Worm (Caenorhabditis elegans) whole organism, late embryonic: ENCODE measurements around the gene C05G5.5.

Experiments
- C38D4.7 ChIP-seq: fragments of 200-800 bp; sonication (Bioruptor generic); optimal IDR thresholded peaks from 2 replicates; lab custom pipeline; 2018; ENCODE audit warnings: mild to moderate bottlenecking, missing genetic modification characterization, moderate library complexity, missing compliant biosample characterization
- K02D7.2 ChIP-seq: sonication (generic microtip); optimal IDR thresholded peaks from 2 replicates; lab custom pipeline; 2017; ENCODE audit warnings: mild to moderate bottlenecking, missing genetic modification characterization, missing compliant biosample characterization
- K09A11.1 ChIP-seq: sonication (generic microtip); optimal IDR thresholded peaks from 2 replicates; lab custom pipeline; 2017; ENCODE audit warnings: antibody characterized with exemption, mild to moderate bottlenecking, missing genetic modification characterization, missing compliant biosample characterization; ENCODE audit not compliant: insufficient read depth
- T23F11.4 ChIP-seq: fragments of 200-800 bp; sonication (Bioruptor generic); optimal IDR thresholded peaks from 2 replicates; lab custom pipeline; 2018; ENCODE audit warnings: mild to moderate bottlenecking, missing genetic modification characterization, missing compliant biosample characterization
- Y22D7AL.16 ChIP-seq: sonication (generic microtip); optimal IDR thresholded peaks from 2 replicates; lab custom pipeline; 2016; ENCODE audit warnings: missing genetic modification characterization, missing compliant biosample characterization
- ahr-1 ChIP-seq: sonication (generic microtip); optimal IDR thresholded peaks from 2 replicates; lab custom pipeline; 2016; ENCODE audit warnings: missing genetic modification characterization, missing compliant biosample characterization
- ceh-14 ChIP-seq: sonication (generic microtip); optimal IDR thresholded peaks from 2 replicates; lab custom pipeline; 2016; ENCODE audit warnings: missing genotype, missing genetic modification characterization, missing compliant biosample characterization
- ceh-18 ChIP-seq: sonication (generic microtip); optimal IDR thresholded peaks from 2 replicates; lab custom pipeline; 2016; ENCODE audit warnings: missing genetic modification characterization, missing compliant biosample characterization
- ceh-2 ChIP-seq: sonication (generic microtip); optimal IDR thresholded peaks from 2 replicates; lab custom pipeline; 2016; ENCODE audit warnings: missing genotype, missing genetic modification characterization, missing compliant biosample characterization
- ceh-24 ChIP-seq: sonication (generic microtip); optimal IDR thresholded peaks from 2 replicates; lab custom pipeline; 2016; ENCODE audit warnings: mild to moderate bottlenecking, missing genetic modification characterization, missing compliant biosample characterization
- ceh-30 ChIP-seq: fragments of 150-350 bp; optimal IDR thresholded peaks from 2 replicates; lab custom pipeline; 2014; ENCODE audit warnings: missing biosample characterization, missing genetic modification characterization
- ceh-34 ChIP-seq: sonication (generic microtip); optimal IDR thresholded peaks from 2 replicates; lab custom pipeline; 2016; ENCODE audit warnings: mild to moderate bottlenecking, missing genetic modification characterization, missing compliant biosample characterization
- ceh-45 ChIP-seq: fragments of 200-800 bp; sonication (Bioruptor generic); IDR thresholded peaks from 2 replicates; pipeline ENCODE4 v1.3.6; 2022; ENCODE audit warnings: missing genetic modification reagents, missing genetic modification characterization, missing compliant biosample characterization
- ceh-48 ChIP-seq: sonication (generic microtip); optimal IDR thresholded peaks from 2 replicates; lab custom pipeline; 2016; ENCODE audit warnings: missing genetic modification characterization, inconsistent platforms, missing compliant biosample characterization
- ceh-9 ChIP-seq: sonication (generic microtip); optimal IDR thresholded peaks from 2 replicates; lab custom pipeline; 2016; ENCODE audit warnings: mild to moderate bottlenecking, missing genetic modification characterization, inconsistent platforms, missing compliant biosample characterization
- dve-1 ChIP-seq: sonication (generic microtip); optimal IDR thresholded peaks from 2 replicates; lab custom pipeline; 2017; ENCODE audit warnings: antibody characterized with exemption, mild to moderate bottlenecking, missing genetic modification characterization, missing compliant biosample characterization
- elt-2 ChIP-seq: sonication (generic microtip); optimal IDR thresholded peaks from 2 replicates; lab custom pipeline; 2016; ENCODE audit warnings: missing genetic modification reagents, missing genetic modification characterization, missing compliant biosample characterization
- elt-4 ChIP-seq: sonication (generic microtip); optimal IDR thresholded peaks from 2 replicates; lab custom pipeline; 2016; ENCODE audit warnings: missing genetic modification characterization, missing compliant biosample characterization
- eyg-1 ChIP-seq: sonication (generic microtip); optimal IDR thresholded peaks from 2 replicates; lab custom pipeline; 2016; ENCODE audit warnings: missing genotype, missing genetic modification characterization, missing compliant biosample characterization
- fkh-10 ChIP-seq: fragments of 150-350 bp; optimal IDR thresholded peaks from 2 replicates; lab custom pipeline; 2014; ENCODE audit warnings: missing biosample characterization, missing genetic modification reagents, missing genetic modification characterization
- fkh-6 ChIP-seq: sonication (generic microtip); optimal IDR thresholded peaks from 2 replicates; lab custom pipeline; 2016; ENCODE audit warnings: missing genetic modification characterization, missing compliant biosample characterization
- gmeb-2 ChIP-seq: sonication (generic microtip); optimal IDR thresholded peaks from 2 replicates; lab custom pipeline; 2016; ENCODE audit warnings: missing genetic modification characterization, inconsistent platforms, missing compliant biosample characterization
- hlh-13 ChIP-seq: fragments of 200-800 bp; sonication (Bioruptor generic); optimal IDR thresholded peaks from 2 replicates; lab custom pipeline; 2018; ENCODE audit warnings: mild to moderate bottlenecking, missing genetic modification characterization, missing compliant biosample characterization
- hlh-30 ChIP-seq: sonication (generic microtip); optimal IDR thresholded peaks from 2 replicates; lab custom pipeline; 2017; ENCODE audit warnings: antibody characterized with exemption, missing genetic modification characterization, missing compliant biosample characterization; ENCODE audit not compliant: insufficient read depth
- hlh-8 ChIP-seq: sonication (generic microtip); optimal IDR thresholded peaks from 2 replicates; lab custom pipeline; 2016; ENCODE audit warnings: missing genotype, missing genetic modification characterization, missing compliant biosample characterization
- madf-2 ChIP-seq: sonication (generic microtip); optimal IDR thresholded peaks from 2 replicates; lab custom pipeline; 2017; ENCODE audit warnings: missing genetic modification characterization, missing compliant biosample characterization
- nfya-1 ChIP-seq: sonication (generic microtip); optimal IDR thresholded peaks from 2 replicates; lab custom pipeline; 2017; ENCODE audit warnings: missing genetic modification characterization, mild to moderate bottlenecking, missing compliant biosample characterization, antibody characterized with exemption, moderate library complexity
- nhr-232 ChIP-seq: sonication (generic microtip); optimal IDR thresholded peaks from 2 replicates; lab custom pipeline; 2016; ENCODE audit warnings: missing genetic modification characterization, missing compliant biosample characterization
- odd-2 ChIP-seq: sonication (generic microtip); optimal IDR thresholded peaks from 2 replicates; lab custom pipeline; 2017; ENCODE audit warnings: antibody characterized with exemption, mild to moderate bottlenecking, missing genetic modification characterization, missing compliant biosample characterization
- pag-3 ChIP-seq: sonication (generic microtip); optimal IDR thresholded peaks from 2 replicates; lab custom pipeline; 2016; ENCODE audit warnings: missing compliant biosample characterization, missing genetic modification characterization, borderline replicate concordance
- pat-9 ChIP-seq: fragments of 200-800 bp; sonication (Bioruptor generic); optimal IDR thresholded peaks from 2 replicates; lab custom pipeline; 2018; ENCODE audit warnings: mild to moderate bottlenecking, missing genetic modification characterization, moderate library complexity, missing compliant biosample characterization
- pha-4 ChIP-seq: fragments of 150-350 bp; optimal IDR thresholded peaks from 2 replicates; lab custom pipeline; 2018; ENCODE audit warnings: missing biosample characterization, missing genetic modification reagents, missing genetic modification characterization
- pqm-1 ChIP-seq: sonication (generic microtip); optimal IDR thresholded peaks from 2 replicates; lab custom pipeline; 2016; ENCODE audit warnings: missing genetic modification characterization, missing compliant biosample characterization
- rnt-1 ChIP-seq: sonication (generic microtip); optimal IDR thresholded peaks from 2 replicates; lab custom pipeline; 2016; ENCODE audit warnings: missing genetic modification characterization, missing compliant biosample characterization
- sdc-2 ChIP-seq: sonication (generic microtip); optimal IDR thresholded peaks from 2 replicates; lab custom pipeline; 2016; ENCODE audit warnings: missing genotype, missing genetic modification characterization, missing compliant biosample characterization
- sox-4 ChIP-seq: sonication (generic microtip); optimal IDR thresholded peaks from 2 replicates; lab custom pipeline; 2017; ENCODE audit warnings: mild to moderate bottlenecking, missing genetic modification characterization, inconsistent platforms, missing compliant biosample characterization
- syd-9 ChIP-seq: sonication (generic microtip); optimal IDR thresholded peaks from 2 replicates; lab custom pipeline; 2016; ENCODE audit warnings: mild to moderate bottlenecking, missing genetic modification characterization, moderate library complexity, missing compliant biosample characterization
- tbx-7 ChIP-seq: sonication (generic microtip); optimal IDR thresholded peaks from 2 replicates; lab custom pipeline; 2016; ENCODE audit warnings: missing genotype, missing genetic modification characterization, missing compliant biosample characterization
- unc-42 ChIP-seq: sonication (generic microtip); optimal IDR thresholded peaks from 2 replicates; lab custom pipeline; 2016; ENCODE audit warnings: missing genotype, missing genetic modification characterization, missing compliant biosample characterization
- unc-55 ChIP-seq: sonication (generic microtip); optimal IDR thresholded peaks from 2 replicates; lab custom pipeline; 2017; ENCODE audit warnings: missing biosample characterization, missing genetic modification reagents, missing genetic modification characterization
- zip-5 ChIP-seq: sonication (generic microtip); optimal IDR thresholded peaks from 2 replicates; lab custom pipeline; 2016; ENCODE audit warnings: missing genetic modification characterization, missing compliant biosample characterization
- ztf-16 ChIP-seq: sonication (generic microtip); optimal IDR thresholded peaks from 2 replicates; lab custom pipeline; 2017; ENCODE audit warnings: missing genetic modification characterization, missing compliant biosample characterization

The C05G5.5 gene

DNA sequence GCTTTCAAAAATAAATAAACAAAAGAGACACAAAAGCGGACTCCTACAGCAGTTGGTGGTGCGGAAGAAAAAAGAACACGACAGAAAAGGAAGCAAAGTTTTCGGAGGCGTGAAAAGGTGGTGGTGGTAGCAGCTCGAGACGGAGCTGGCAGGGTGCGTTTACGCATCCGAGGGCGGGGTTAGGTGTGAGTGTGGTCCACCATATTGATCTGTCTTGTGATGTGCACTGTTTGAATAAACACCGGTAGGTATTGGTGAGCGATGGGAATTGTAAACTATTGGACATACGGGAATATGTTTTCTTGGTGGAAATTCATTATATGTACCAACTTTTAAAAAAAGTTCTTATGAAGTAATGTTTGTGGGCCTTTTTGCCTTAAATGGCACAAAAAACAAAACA is at the start of gene C05G5.5:
Gene C05G5.5, minus strand, starts transcription at position 101 of the 400 bp plus-strand sequence.
- no peak for TF ChIP-seq nhr-232
- no peak for TF ChIP-seq sox-4 (tag; lab: Kevin White, UChicago)
- no peak for TF ChIP-seq elt-2
- TF ChIP-seq elt-4 (tag; lab: Kevin White, UChicago), result no peak

DNA sequence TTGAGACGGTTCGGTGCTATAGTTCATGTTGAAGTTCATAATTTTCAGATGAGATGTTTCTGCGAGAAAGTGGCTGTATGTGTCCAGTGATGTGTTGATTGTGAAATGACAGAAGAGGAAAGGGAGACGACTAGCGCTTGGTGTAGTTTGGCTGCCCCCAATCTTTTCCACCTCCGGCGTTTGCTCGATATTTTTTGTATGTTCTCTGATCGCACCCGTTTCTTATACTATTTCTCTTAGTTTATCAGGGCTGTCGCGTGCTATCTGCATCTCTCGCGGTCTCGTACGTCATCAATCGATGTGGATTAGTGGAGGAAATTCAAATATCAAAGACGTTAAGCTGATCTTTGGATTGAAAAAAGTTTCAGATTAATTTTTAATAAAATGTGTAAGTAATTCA is 49.8 kb upstream of the C05G5.5 start, which contains the start of gene atf-4:
Gene atf-4, minus strand, starts transcription at position 93 of the 400 bp plus-strand sequence.
- TF ChIP-seq unc-55 (GFP tag; lab: Kevin White, UChicago) (peak; percentile 58), C38D4.7 (GFP tag; lab: Kevin White, UChicago) (no peak), sdc-2 (peak; percentile 73), elt-2 (peak; percentile 50), dve-1 (tag; lab: Kevin White, UChicago) (peak; percentile 8), hlh-13 (GFP tag; lab: Kevin White, UChicago) (no peak), nfya-1 (tag; lab: Kevin White, UChicago) (peak; percentile 13)

DNA sequence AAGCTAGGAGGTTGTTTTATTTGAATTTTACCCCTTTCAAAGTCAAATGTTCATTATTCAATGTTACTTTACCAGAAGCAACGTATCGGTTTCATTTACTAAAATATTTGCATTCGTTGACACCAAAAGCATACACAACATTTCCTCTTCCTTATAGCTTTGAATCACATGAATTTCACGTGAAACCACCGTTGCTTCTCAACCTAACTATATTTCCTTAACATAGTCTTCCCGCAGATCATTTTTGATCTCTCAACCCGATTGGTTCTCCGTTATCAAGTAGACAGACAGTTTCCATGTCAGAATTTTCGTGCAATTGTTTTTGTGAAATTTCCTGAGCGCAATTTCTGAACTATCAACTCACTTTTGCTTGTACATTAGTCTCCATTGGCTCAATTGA is 49.0 kb upstream of the C05G5.5 start:
- no peak for TF ChIP-seq pqm-1 (tag; lab: Kevin White, UChicago)
- no peak for TF ChIP-seq ceh-24
- TF ChIP-seq elt-2, result no peak
- no peak for TF ChIP-seq hlh-8 (tag; lab: Kevin White, UChicago)
- no peak for TF ChIP-seq fkh-10 (GFP tag; lab: Kevin White, UChicago)
- TF ChIP-seq ceh-2 (tag; lab: Kevin White, UChicago), result no peak
- no peak for TF ChIP-seq ceh-14
- TF ChIP-seq ceh-34, result no peak

DNA sequence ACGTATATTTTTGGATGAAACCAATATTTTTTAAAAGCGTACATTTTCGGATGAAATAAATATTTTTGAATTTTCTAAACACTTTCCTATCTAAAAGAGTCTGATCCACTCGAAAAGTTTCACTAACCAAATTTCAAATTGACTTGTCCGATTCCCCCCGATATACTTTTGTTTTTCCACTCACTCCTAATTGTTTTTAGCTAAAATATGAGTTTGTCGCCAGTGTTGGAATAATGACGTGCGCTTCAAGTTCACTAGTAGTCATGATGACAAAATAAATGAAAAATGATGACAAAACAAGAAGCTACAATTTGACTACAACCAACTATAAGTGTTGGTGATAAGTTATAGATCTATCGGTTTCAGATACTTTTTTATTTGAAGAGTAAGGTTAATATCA is 47.9 kb upstream of the C05G5.5 start:
- TF ChIP-seq ztf-16 (tag; lab: Kevin White, UChicago) (no peak), rnt-1 (tag; lab: Kevin White, UChicago) (no peak), T23F11.4 (no peak), ceh-30 (no peak)
- TF ChIP-seq, all 69 proteins: peak for 0

DNA sequence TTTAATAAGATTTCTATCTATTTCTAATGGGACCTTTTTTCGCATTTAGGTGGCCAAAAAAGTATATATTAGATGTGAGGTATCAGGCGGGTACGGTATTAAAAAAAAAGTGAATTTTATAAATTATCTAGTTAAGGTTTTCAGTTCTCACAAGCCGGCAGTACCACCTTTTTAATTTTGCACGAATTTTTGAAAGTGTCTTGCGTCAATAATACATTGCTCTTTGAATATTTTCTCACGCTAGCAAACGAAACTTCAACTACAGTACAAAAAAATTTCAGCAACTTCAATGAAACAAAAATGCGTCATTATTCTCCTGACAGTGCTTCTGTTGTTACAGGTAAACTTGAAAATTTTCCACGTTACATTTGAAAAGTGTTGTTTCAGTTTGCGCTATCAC is 46.0 kb upstream of the C05G5.5 start, which contains the start of gene F42D1.4:
Gene F42D1.4, plus strand, starts transcription at position 301 of the 400 bp plus-strand sequence.
- TF ChIP-seq ceh-45 (GFP tag; lab: Robert Waterston, UW) (no peak), ceh-18 (tag; lab: Kevin White, UChicago) (no peak), ceh-9 (tag; lab: Kevin White, UChicago) (no peak), unc-42 (tag; lab: Kevin White, UChicago) (no peak), ceh-48 (tag; lab: Kevin White, UChicago) (no peak)

DNA sequence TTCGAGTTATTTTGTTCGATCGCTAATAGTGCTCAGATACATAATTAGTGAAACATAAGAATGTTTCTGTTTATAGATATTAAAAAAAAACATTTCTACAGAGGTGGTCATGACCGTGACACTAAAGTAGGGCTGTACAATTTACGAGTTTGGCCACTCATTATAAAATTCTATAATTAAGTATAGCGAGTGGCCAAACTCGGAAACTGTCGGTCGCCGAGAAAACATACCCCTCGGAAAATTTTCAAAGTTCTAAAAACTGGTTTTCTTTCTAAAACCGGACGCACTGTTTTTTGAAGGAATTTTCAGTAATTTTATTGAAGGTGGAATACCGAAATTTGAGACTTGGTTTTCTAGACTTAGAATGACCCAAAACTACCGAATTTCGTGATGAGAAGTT is 44.8 kb upstream of the C05G5.5 start:
- no peak for TF ChIP-seq ceh-34

DNA sequence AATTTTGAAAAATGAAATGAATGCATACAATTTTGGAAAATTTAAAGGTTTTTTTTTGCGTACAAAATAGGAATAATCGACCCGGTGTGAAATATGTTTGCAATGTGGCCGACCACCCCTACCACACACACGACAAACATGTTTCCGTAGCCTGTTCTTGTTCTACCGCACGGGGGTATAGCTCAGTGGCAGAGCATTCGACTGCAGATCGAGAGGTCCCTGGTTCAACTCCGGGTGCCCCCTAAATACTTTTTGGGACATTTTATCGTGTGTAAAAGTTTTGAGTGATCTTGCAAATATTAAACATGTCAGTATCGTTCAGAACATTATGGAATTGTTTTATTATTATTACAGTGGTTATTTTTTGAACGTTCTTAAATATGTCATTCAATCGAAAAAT is 43.8 kb upstream of the C05G5.5 start:
- TF ChIP-seq ceh-18 (tag; lab: Kevin White, UChicago) (peak; percentile 33), fkh-6 (tag; lab: Kevin White, UChicago) (peak; percentile 62), tbx-7 (peak; percentile 5), pha-4 (tag; lab: Kevin White, UChicago) (no peak), syd-9 (peak; percentile 59), madf-2 (peak; percentile 54), eyg-1 (tag; lab: Kevin White, UChicago) (peak; percentile 26), odd-2 (tag; lab: Kevin White, UChicago) (no peak), ahr-1 (tag; lab: Kevin White, UChicago) (peak; percentile 70), pat-9 (tag; lab: Kevin White, UChicago) (peak; percentile 77), gmeb-2 (tag; lab: Kevin White, UChicago) (peak; percentile 73), K09A11.1 (tag; lab: Kevin White, UChicago) (peak; percentile 74), hlh-30 (tag; lab: Kevin White, UChicago) (no peak), T23F11.4 (peak; percentile 75), C38D4.7 (GFP tag; lab: Kevin White, UChicago) (peak; percentile 76), pag-3 (tag; lab: Kevin White, UChicago) (no peak), zip-5 (peak; percentile 19), ceh-48 (tag; lab: Kevin White, UChicago) (peak; percentile 53), Y22D7AL.16 (tag; lab: Kevin White, UChicago) (peak; percentile 74), K02D7.2 (tag; lab: Kevin White, UChicago) (peak; percentile 68)
